Fruit fly (Drosophila melanogaster) whole organism, embryonic: ENCODE results near the gene CG42445.

Experiments
- Adf1 ChIP-seq: fragments of 200-800 bp; sonication (Bioruptor generic); IDR thresholded peaks from 2 replicates; pipeline ENCODE4 v1.3.6; 2022; ENCODE audit warnings: missing biosample characterization, missing genetic modification characterization
- Atf-2 ChIP-seq: fragments of 200-800 bp; sonication (Bioruptor generic); optimal IDR thresholded peaks from 2 replicates; lab custom pipeline; 2016; ENCODE audit warnings: missing biosample characterization, missing genetic modification characterization
- Atf3 ChIP-seq: fragments of 200-800 bp; sonication (Bioruptor generic); optimal IDR thresholded peaks from 3 replicates; lab custom pipeline; 2016; ENCODE audit warnings: missing biosample characterization, missing genetic modification characterization
- CG10209 ChIP-seq: fragments of 200-800 bp; sonication (Bioruptor generic); optimal IDR thresholded peaks from 3 replicates; lab custom pipeline; 2017; ENCODE audit warnings: missing biosample characterization, mild to moderate bottlenecking, missing genetic modification characterization, missing genetic modification reagents
- CG10543 ChIP-seq: fragments of 200-800 bp; sonication (Bioruptor generic); optimal IDR thresholded peaks from 3 replicates; lab custom pipeline; 2017; ENCODE audit warnings: missing biosample characterization, mild to moderate bottlenecking, missing genetic modification characterization, moderate library complexity
- CG11456 ChIP-seq: fragments of 200-800 bp; sonication (Bioruptor generic); IDR thresholded peaks from 3 replicates; pipeline ENCODE4 v1.3.6; 2022; ENCODE audit warnings: missing biosample characterization, missing genetic modification characterization
- CG13123 ChIP-seq: fragments of 200-800 bp; sonication (Bioruptor generic); optimal IDR thresholded peaks from 2 replicates; lab custom pipeline; 2016; ENCODE audit warnings: missing biosample characterization, missing genetic modification characterization
- CG14050 ChIP-seq: fragments of 200-800 bp; sonication (Bioruptor generic); IDR thresholded peaks from 3 replicates; pipeline ENCODE4 v1.3.6; 2022; ENCODE audit warnings: missing biosample characterization, missing genetic modification characterization
- CG1529 ChIP-seq: fragments of 200-800 bp; sonication (Bioruptor generic); optimal IDR thresholded peaks from 3 replicates; lab custom pipeline; 2018; ENCODE audit warnings: missing biosample characterization, missing genetic modification characterization
- CG15479 ChIP-seq: fragments of 200-800 bp; sonication (Bioruptor generic); optimal IDR thresholded peaks from 3 replicates; lab custom pipeline; 2019; ENCODE audit warnings: missing biosample characterization, mild to moderate bottlenecking, missing genetic modification characterization, moderate library complexity
- CG1603 ChIP-seq: fragments of 200-800 bp; sonication (Bioruptor generic); optimal IDR thresholded peaks from 2 replicates; lab custom pipeline; 2019; ENCODE audit warnings: missing biosample characterization, mild to moderate bottlenecking, missing genetic modification characterization, moderate library complexity
- CG2120 ChIP-seq: fragments of 200-800 bp; sonication (Bioruptor generic); optimal IDR thresholded peaks from 3 replicates; lab custom pipeline; 2016; ENCODE audit warnings: missing biosample characterization, missing genetic modification characterization
- CG30020 ChIP-seq: fragments of 200-800 bp; optimal IDR thresholded peaks from 2 replicates; lab custom pipeline; 2019; ENCODE audit warnings: missing biosample characterization, mild to moderate bottlenecking, missing genetic modification characterization, moderate library complexity
- CG30403 ChIP-seq: fragments of 200-800 bp; sonication (Bioruptor generic); optimal IDR thresholded peaks from 3 replicates; lab custom pipeline; 2016; ENCODE audit warnings: missing biosample characterization, missing genetic modification characterization
- CG31224 ChIP-seq: fragments of 200-800 bp; sonication (Bioruptor generic); IDR thresholded peaks from 2 replicates; pipeline ENCODE4 v1.3.6; 2022; ENCODE audit warnings: missing biosample characterization, missing genetic modification characterization
- CG31441 ChIP-seq: fragments of 200-800 bp; sonication (Bioruptor generic); IDR thresholded peaks from 2 replicates; pipeline ENCODE4 v1.3.6; 2022; ENCODE audit warnings: missing biosample characterization, missing genetic modification characterization
- CG33213 ChIP-seq: fragments of 200-800 bp; sonication (Bioruptor generic); optimal IDR thresholded peaks from 3 replicates; lab custom pipeline; 2016; ENCODE audit warnings: missing biosample characterization, missing genetic modification characterization
- CG3407 ChIP-seq: fragments of 200-800 bp; sonication (Bioruptor generic); optimal IDR thresholded peaks from 2 replicates; lab custom pipeline; 2018; ENCODE audit warnings: missing biosample characterization, mild to moderate bottlenecking, missing genetic modification characterization
- CG3847 ChIP-seq: fragments of 200-800 bp; sonication (Bioruptor generic); IDR thresholded peaks from 2 replicates; pipeline ENCODE4 v1.3.6; 2022; ENCODE audit warnings: missing biosample characterization, missing genetic modification characterization
- CG42726 ChIP-seq: fragments of 200-800 bp; sonication (Bioruptor generic); IDR thresholded peaks from 2 replicates; pipeline ENCODE4 v1.3.6; 2022; ENCODE audit warnings: missing biosample characterization, missing genetic modification characterization; ENCODE audit not compliant: partially characterized antibody
- CG43689 ChIP-seq: fragments of 200-800 bp; sonication (Bioruptor generic); IDR thresholded peaks from 2 replicates; pipeline ENCODE4 v1.3.6; 2022; ENCODE audit warnings: missing biosample characterization, missing genetic modification characterization
- CG4404 ChIP-seq: fragments of 200-800 bp; sonication (Bioruptor generic); IDR thresholded peaks from 2 replicates; pipeline ENCODE4 v1.3.6; 2022; ENCODE audit warnings: missing biosample characterization, missing genetic modification characterization
- CG7556 ChIP-seq: fragments of 200-800 bp; sonication (Bioruptor generic); optimal IDR thresholded peaks from 2 replicates; lab custom pipeline; 2017; ENCODE audit warnings: missing biosample characterization, mild to moderate bottlenecking, missing genetic modification characterization
- CG9437 ChIP-seq: fragments of 200-800 bp; sonication (Bioruptor generic); optimal IDR thresholded peaks from 2 replicates; lab custom pipeline; 2018; ENCODE audit warnings: missing biosample characterization, mild to moderate bottlenecking, missing genetic modification characterization
- CG9932 ChIP-seq: fragments of 200-800 bp; sonication (Bioruptor generic); IDR thresholded peaks from 2 replicates; pipeline ENCODE4 v1.3.6; 2022; ENCODE audit warnings: missing biosample characterization, missing genetic modification characterization
- CrebB ChIP-seq: fragments of 200-800 bp; sonication (Bioruptor generic); optimal IDR thresholded peaks from 3 replicates; lab custom pipeline; 2018; ENCODE audit warnings: missing biosample characterization, mild to moderate bottlenecking, missing genetic modification characterization
- D ChIP-seq, 2 experiments: fragments of 200-800 bp in 1 of 2; fragments of >200 bp in 1 of 2; sonication (Bioruptor generic) in 1 of 2; optimal IDR thresholded peaks; 2 replicates in 1 of 2; 3 replicates in 1 of 2; lab custom pipeline; 2017; ENCODE audit warnings: mild to moderate bottlenecking in 1 of 2, missing biosample characterization in 1 of 2, missing genetic modification characterization in 1 of 2, missing genetic modification reagents in 1 of 2
- Dip2 ChIP-seq: fragments of 200-800 bp; sonication (Bioruptor generic); IDR thresholded peaks from 2 replicates; pipeline ENCODE4 v1.3.6; 2022; ENCODE audit warnings: missing biosample characterization, missing genetic modification characterization
- Doc2 ChIP-seq: fragments of 200-800 bp; sonication (Bioruptor generic); IDR thresholded peaks from 2 replicates; pipeline ENCODE4 v1.3.6; 2022; ENCODE audit warnings: missing biosample characterization, missing genetic modification characterization
- Dref ChIP-seq: fragments of 200-800 bp; sonication (Bioruptor generic); IDR thresholded peaks from 2 replicates; pipeline ENCODE4 v1.3.6; 2022; ENCODE audit warnings: missing biosample characterization, missing genetic modification characterization
- Eip74EF ChIP-seq, 2 experiments: fragments of 200-800 bp in 1 of 2; fragments of >200 bp in 1 of 2; sonication (Bioruptor generic) in 1 of 2; optimal IDR thresholded peaks; 2 replicates each; lab custom pipeline; 2017 to 2019; ENCODE audit warnings: missing biosample characterization in 2 of 2, missing genetic modification characterization in 2 of 2, mild to moderate bottlenecking in 1 of 2, moderate library complexity in 1 of 2
- Lpt ChIP-seq: fragments of >200 bp; optimal IDR thresholded peaks from 2 replicates; lab custom pipeline; 2018; ENCODE audit warnings: missing biosample characterization, missing genetic modification characterization
- NC2α ChIP-seq: fragments of 200-800 bp; sonication (Bioruptor generic); optimal IDR thresholded peaks from 2 replicates; lab custom pipeline; 2016; ENCODE audit warnings: missing biosample characterization, missing genetic modification characterization
- Oli ChIP-seq: fragments of 200-800 bp; sonication (Bioruptor generic); optimal IDR thresholded peaks from 2 replicates; lab custom pipeline; 2018; ENCODE audit warnings: missing biosample characterization, mild to moderate bottlenecking, missing genetic modification characterization, moderate library complexity
- Optix ChIP-seq: fragments of 200-800 bp; sonication (Bioruptor generic); IDR thresholded peaks from 3 replicates; pipeline ENCODE4 v1.3.6; 2022; ENCODE audit warnings: missing biosample characterization, missing genetic modification characterization
- cad ChIP-seq: fragments of >200 bp; optimal IDR thresholded peaks from 2 replicates; lab custom pipeline; 2017; ENCODE audit warnings: missing biosample characterization, missing genetic modification characterization
- cato ChIP-seq: fragments of 200-800 bp; sonication (Bioruptor generic); optimal IDR thresholded peaks from 2 replicates; lab custom pipeline; 2016; ENCODE audit warnings: missing biosample characterization, missing genetic modification characterization, borderline replicate concordance
- chinmo ChIP-seq: fragments of 200-800 bp; sonication (Bioruptor generic); IDR thresholded peaks from 4 replicates; pipeline ENCODE4 v1.3.6; 2022; ENCODE audit warnings: missing biosample characterization, missing genetic modification characterization; ENCODE audit not compliant: partially characterized antibody
- crc ChIP-seq: fragments of 200-800 bp; sonication (Bioruptor generic); optimal IDR thresholded peaks from 2 replicates; lab custom pipeline; 2016; ENCODE audit warnings: missing biosample characterization, missing genetic modification characterization
- danr ChIP-seq: fragments of 200-800 bp; sonication (Bioruptor generic); IDR thresholded peaks from 2 replicates; pipeline ENCODE4 v1.3.6; 2022; ENCODE audit warnings: missing biosample characterization, missing genetic modification characterization
- emc ChIP-seq: fragments of 200-800 bp; sonication (Bioruptor generic); optimal IDR thresholded peaks from 2 replicates; lab custom pipeline; 2016; ENCODE audit warnings: missing biosample characterization, missing genetic modification characterization
- fd64A ChIP-seq: fragments of 200-800 bp; sonication (Bioruptor generic); optimal IDR thresholded peaks from 3 replicates; lab custom pipeline; 2018; ENCODE audit warnings: missing biosample characterization, mild to moderate bottlenecking, missing genetic modification characterization
- gem ChIP-seq: fragments of 200-800 bp; sonication (Bioruptor generic); optimal IDR thresholded peaks from 2 replicates; lab custom pipeline; 2019; ENCODE audit warnings: missing biosample characterization, mild to moderate bottlenecking, missing genetic modification characterization, moderate library complexity
- ind ChIP-seq: fragments of 200-800 bp; sonication (Bioruptor generic); optimal IDR thresholded peaks from 3 replicates; lab custom pipeline; 2016; ENCODE audit warnings: missing biosample characterization, missing genetic modification characterization
- lbe ChIP-seq: fragments of 200-800 bp; sonication (Bioruptor generic); optimal IDR thresholded peaks from 2 replicates; lab custom pipeline; 2016; ENCODE audit warnings: missing biosample characterization, mild to moderate bottlenecking, missing genetic modification characterization
- lov ChIP-seq, 2 experiments: fragments of 200-800 bp in 1 of 2; fragments of >200 bp in 1 of 2; sonication (Bioruptor generic) in 1 of 2; IDR thresholded peaks in 1 of 2; optimal IDR thresholded peaks in 1 of 2; 2 replicates in 1 of 2; 3 replicates in 1 of 2; pipeline versions ENCODE4 v1.3.6 to Lab custom; 2017 to 2022; ENCODE audit warnings: missing biosample characterization in 1 of 2, missing genetic modification characterization in 1 of 2
- maf-S ChIP-seq: fragments of 200-800 bp; sonication (Bioruptor generic); optimal IDR thresholded peaks from 2 replicates; lab custom pipeline; 2016; ENCODE audit warnings: missing biosample characterization, missing genetic modification characterization
- otp ChIP-seq: fragments of 200-800 bp; sonication (Bioruptor generic); IDR thresholded peaks from 3 replicates; pipeline ENCODE4, ENCODE4 v1.3.6; 2022; ENCODE audit warnings: missing biosample characterization, missing genetic modification characterization
- sc ChIP-seq, 3 experiments: fragments of >200 bp in 2 of 3; fragments of 200-800 bp in 1 of 3; sonication (Bioruptor generic) in 1 of 3; optimal IDR thresholded peaks; 2 replicates in 2 of 3; 3 replicates in 1 of 3; lab custom pipeline; 2017; ENCODE audit warnings: mild to moderate bottlenecking in 1 of 3, missing biosample characterization in 1 of 3, missing genetic modification characterization in 1 of 3, missing genetic modification reagents in 1 of 3

CG42445 gene

dm6 chr3L:8127712-8128210, 30.9 kb downstream of the CG42445 start, which contains the start of the genes Cds and Uba2 (continued):
- TF ChIP-seq CG2120 (GFP tag; lab: Kevin White, UChicago) (peak; percentile 95), CG4404 (GFP tag; lab: Robert Waterston, UW) (peak; percentile 91), Atf-2 (GFP tag; lab: Kevin White, UChicago) (peak; percentile 78), Oli (tag; lab: Kevin White, UChicago) (peak; percentile 91), CG13123 (GFP tag; lab: Kevin White, UChicago) (peak; percentile 91), fd64A (GFP tag; lab: Kevin White, UChicago) (peak; percentile 49), D (optimal IDR thresholded peaks at IDR 0.05; lab: Kevin White, UChicago) (no peak), D (GFP tag; optimal IDR thresholded peaks at IDR 0.05; lab: Kevin White, UChicago) (peak; percentile 76), cato (GFP tag; lab: Kevin White, UChicago) (peak; percentile 90), gem (tag; lab: Kevin White, UChicago) (peak; percentile 96), crc (GFP tag; lab: Kevin White, UChicago) (peak; percentile 32), Dip2 (no peak), CG9437 (GFP tag; lab: Kevin White, UChicago) (peak; percentile 81), CG3407 (GFP tag; lab: Kevin White, UChicago) (peak; percentile 81), sc (optimal IDR thresholded peaks at IDR 0.05; lab: Kevin White, UChicago) (no peak), sc (GFP tag; optimal IDR thresholded peaks at IDR 0.05; lab: Kevin White, UChicago) (peak; percentile 85), lbe (GFP tag; lab: Kevin White, UChicago) (peak; percentile 91), CG42726 (GFP tag; lab: Robert Waterston, UW) (no peak), lov (optimal IDR thresholded peaks at IDR 0.05; lab: Kevin White, UChicago) (no peak), lov (GFP tag; IDR thresholded peaks at IDR 0.05; lab: Robert Waterston, UW) (peak; percentile 77), CG31441 (GFP tag; lab: Robert Waterston, UW) (peak; percentile 95), emc (peak; percentile 53), Adf1 (GFP tag; lab: Robert Waterston, UW) (peak; percentile 80), Atf3 (peak; percentile 49), CG7556 (GFP tag; lab: Kevin White, UChicago) (peak; percentile 89), CG31224 (GFP tag; lab: Robert Waterston, UW) (peak; percentile 86), CG15479 (GFP tag; lab: Kevin White, UChicago) (no peak), CG30403 (GFP tag; lab: Kevin White, UChicago) (peak; percentile 96), CG30020 (peak; percentile 82), Lpt (GFP tag; lab: Kevin White, UChicago) (no peak), Eip74EF (GFP tag; optimal IDR thresholded peaks at IDR 0.05; lab: Kevin White, UChicago) (peak in 1 of 2 experiments; percentile 71), CG10543 (peak; percentile 97), ind (GFP tag; lab: Kevin White, UChicago) (peak; percentile 96), CG14050 (GFP tag; lab: Robert Waterston, UW) (peak; percentile 86), CG43689 (GFP tag; lab: Robert Waterston, UW) (0 out of 2 replicates have a peak, but pooled peaks have one; percentile 38), CG11456 (GFP tag; lab: Robert Waterston, UW) (peak; percentile 91), Optix (GFP tag; lab: Robert Waterston, UW) (peak; percentile 81), otp (GFP tag; lab: Robert Waterston, UW) (peak; percentile 87), danr (GFP tag; lab: Robert Waterston, UW) (peak; percentile 81), CG9932 (peak; percentile 98), chinmo (GFP tag; lab: Robert Waterston, UW) (no peak), Dref (GFP tag; lab: Robert Waterston, UW) (peak; percentile 43; the same call in 1 of the 2 replicates), Doc2 (GFP tag; lab: Robert Waterston, UW) (peak; percentile 60; the same call in 1 of the 2 replicates), CG10209 (GFP tag; lab: Kevin White, UChicago) (peak; percentile 95), NC2α (no peak), maf-S (GFP tag; lab: Kevin White, UChicago) (peak; percentile 54), CG33213 (peak; percentile 68), CG1603 (peak; percentile 50), CG3847 (GFP tag; lab: Robert Waterston, UW) (peak; percentile 97), CrebB (tag; lab: Kevin White, UChicago) (peak; percentile 85), cad (GFP tag; lab: Kevin White, UChicago) (no peak), CG1529 (GFP tag; lab: Kevin White, UChicago) (peak; percentile 73)
